Fruit fly (Drosophila melanogaster): ENCODE results near the gene AdoR.

Gene AdoR

dm6 chr3R:30095855-30096254 lies 53.6 kb downstream of the AdoR start (continued):
- TF ChIP-seq nau (GFP tag; optimal IDR thresholded peaks at IDR 0.05): no peak
- TF ChIP-seq sd (tag; optimal IDR thresholded peaks at IDR 0.05): no peak
- TF ChIP-seq B-H2 (GFP tag; optimal IDR thresholded peaks at IDR 0.05): no peak
- TF ChIP-seq dysf (GFP tag; IDR thresholded peaks at IDR 0.05): 0 out of 3 replicates have a peak, but pooled peaks have one; percentile 27
- TF ChIP-seq sens-2 (GFP tag; IDR thresholded peaks at IDR 0.05): no peak
- no peak for TF ChIP-seq jumu (GFP tag; optimal IDR thresholded peaks at IDR 0.05)
- no peak for TF ChIP-seq NK7.1 (GFP tag; optimal IDR thresholded peaks at IDR 0.05)
- peak; percentile 23 for TF ChIP-seq Sox102F (GFP tag; optimal IDR thresholded peaks at IDR 0.05)
- no peak for TF ChIP-seq chif (GFP tag; optimal IDR thresholded peaks at IDR 0.05)
- TF ChIP-seq Nf-YB (GFP tag; optimal IDR thresholded peaks at IDR 0.05): no peak
- no peak for TF ChIP-seq CG17385 (GFP tag; optimal IDR thresholded peaks at IDR 0.05)
- no peak for TF ChIP-seq CG33557 (GFP tag; optimal IDR thresholded peaks at IDR 0.05)
- no peak for TF ChIP-seq CG7271 (tag; optimal IDR thresholded peaks at IDR 0.05)
- TF ChIP-seq Hmr (GFP tag; optimal IDR thresholded peaks at IDR 0.05): no peak
- no peak for TF ChIP-seq Atf-2 (GFP tag; optimal IDR thresholded peaks at IDR 0.05)
- TF ChIP-seq CG31388 (GFP tag; optimal IDR thresholded peaks at IDR 0.05): no peak
- no peak for TF ChIP-seq cwo (GFP tag; optimal IDR thresholded peaks at IDR 0.05)
- no peak for TF ChIP-seq slp2 (GFP tag; optimal IDR thresholded peaks at IDR 0.05)
- TF ChIP-seq CoRest (tag; optimal IDR thresholded peaks at IDR 0.05): no peak
- TF ChIP-seq Hey (tag; optimal IDR thresholded peaks at IDR 0.05): no peak
- TF ChIP-seq CG15269 (tag; optimal IDR thresholded peaks at IDR 0.05): peak; percentile 5
- no peak for TF ChIP-seq CG12299 (tag; optimal IDR thresholded peaks at IDR 0.05)
- TF ChIP-seq lilli (GFP tag; optimal IDR thresholded peaks at IDR 0.05): peak; percentile 24
- TF ChIP-seq CG11504 (tag; optimal IDR thresholded peaks at IDR 0.05): peak; percentile 30
- no peak for TF ChIP-seq D19B (GFP tag; optimal IDR thresholded peaks at IDR 0.05)
- TF ChIP-seq Sry-δ (GFP tag; optimal IDR thresholded peaks at IDR 0.05): no peak
- TF ChIP-seq CG17361 (GFP tag; IDR thresholded peaks at IDR 0.05): no peak
- peak; percentile 25; the same call in 1 of the 2 replicates for TF ChIP-seq ttk (GFP tag; IDR thresholded peaks at IDR 0.05)
- TF ChIP-seq CG18262 (tag; optimal IDR thresholded peaks at IDR 0.05): no peak
- peak; percentile 57 for TF ChIP-seq CG14441 (GFP tag; IDR thresholded peaks at IDR 0.05)
- no peak for TF ChIP-seq TFAM (GFP tag; optimal IDR thresholded peaks at IDR 0.05)
- peak; percentile 38 for TF ChIP-seq CG6689 (GFP tag; IDR thresholded peaks at IDR 0.05)
- no peak for TF ChIP-seq caup (GFP tag; optimal IDR thresholded peaks at IDR 0.05; ENCODE audit: severe bottlenecking)
- TF ChIP-seq CG17568 (GFP tag; optimal IDR thresholded peaks at IDR 0.05): no peak
- no peak for TF ChIP-seq CG10543 (GFP tag; optimal IDR thresholded peaks at IDR 0.05)
- no peak for TF ChIP-seq CG18011 (GFP tag; optimal IDR thresholded peaks at IDR 0.05)
- no peak for TF ChIP-seq Hr39 (optimal IDR thresholded peaks at IDR 0.05)
- no peak for TF ChIP-seq gro (GFP tag; optimal IDR thresholded peaks at IDR 0.05)
- no peak for TF ChIP-seq CG5180 (GFP tag; optimal IDR thresholded peaks at IDR 0.05)
- no peak for TF ChIP-seq CG10565 (GFP tag; optimal IDR thresholded peaks at IDR 0.05)
- no peak for TF ChIP-seq dmrt11E (tag; optimal IDR thresholded peaks at IDR 0.05)
- TF ChIP-seq disco-r (GFP tag; optimal IDR thresholded peaks at IDR 0.05): no peak
- peak; percentile 22 for TF ChIP-seq CG2678 (tag; optimal IDR thresholded peaks at IDR 0.05)
- peak; percentile 3 for TF ChIP-seq Atf3 (GFP tag; optimal IDR thresholded peaks at IDR 0.05)
- TF ChIP-seq CG4617 (GFP tag; optimal IDR thresholded peaks at IDR 0.05; ENCODE audit: borderline replicate concordance): no peak
- no peak for TF ChIP-seq Vsx1 (GFP tag; optimal IDR thresholded peaks at IDR 0.05)
- TF ChIP-seq prd (optimal IDR thresholded peaks at IDR 0.05): no peak
- peak; percentile 56; the same call in 1 of the 3 replicates for TF ChIP-seq prd (GFP tag; IDR thresholded peaks at IDR 0.05)
- TF ChIP-seq CG3281 (GFP tag; optimal IDR thresholded peaks at IDR 0.05): no peak

Data from whole organism, embryonic.